Fruit fly (Drosophila melanogaster) whole organism, adult: Measurements from ENCODE around the gene Ets96B.

Experiments used
- CG11617 ChIP-seq: fragments of 200-800 bp; sonication (Bioruptor generic); optimal IDR thresholded peaks from 2 replicates; lab custom pipeline; 2017; ENCODE audit warnings: mild to moderate bottlenecking, missing biosample characterization, missing genetic modification reagents, missing genetic modification characterization
- CG12768 ChIP-seq: fragments of 200-800 bp; sonication (Bioruptor generic); optimal IDR thresholded peaks from 2 replicates; lab custom pipeline; 2017; ENCODE audit warnings: missing biosample characterization, missing genetic modification characterization, mild to moderate bottlenecking, moderate library complexity, missing genetic modification reagents
- CG14711 ChIP-seq: fragments of 200-800 bp; sonication (Bioruptor generic); optimal IDR thresholded peaks from 2 replicates; lab custom pipeline; 2018; ENCODE audit warnings: missing biosample characterization, mild to moderate bottlenecking, missing genetic modification characterization, moderate library complexity
- CG1620 ChIP-seq: fragments of 200-800 bp; sonication (Bioruptor generic); optimal IDR thresholded peaks from 2 replicates; lab custom pipeline; 2016; ENCODE audit warnings: missing biosample characterization, missing genetic modification characterization
- CG33017 ChIP-seq: fragments of 200-800 bp; sonication (Bioruptor generic); optimal IDR thresholded peaks from 2 replicates; lab custom pipeline; 2018; ENCODE audit warnings: missing biosample characterization, mild to moderate bottlenecking, missing genetic modification characterization, moderate library complexity
- CG5204 ChIP-seq: fragments of 200-800 bp; sonication (Bioruptor generic); optimal IDR thresholded peaks from 2 replicates; lab custom pipeline; 2016; ENCODE audit warnings: missing biosample characterization, missing genetic modification characterization
- CG7045 ChIP-seq: fragments of 200-800 bp; sonication (Bioruptor generic); optimal IDR thresholded peaks from 2 replicates; lab custom pipeline; 2017; ENCODE audit warnings: missing biosample characterization, mild to moderate bottlenecking, missing genetic modification characterization
- CG7101 ChIP-seq: fragments of 200-800 bp; sonication (Bioruptor generic); optimal IDR thresholded peaks from 2 replicates; lab custom pipeline; 2018; ENCODE audit warnings: missing biosample characterization, mild to moderate bottlenecking, missing genetic modification characterization, moderate library complexity
- Clk ChIP-seq: fragments of 200-800 bp; sonication (Bioruptor generic); optimal IDR thresholded peaks from 2 replicates; lab custom pipeline; 2017; ENCODE audit warnings: missing biosample characterization, missing genetic modification characterization
- Crg-1 ChIP-seq: fragments of 200-800 bp; sonication (Bioruptor generic); optimal IDR thresholded peaks from 2 replicates; lab custom pipeline; 2016; ENCODE audit warnings: missing biosample characterization, missing genetic modification characterization
- Hr96 ChIP-seq: fragments of 200-800 bp; sonication (Bioruptor generic); optimal IDR thresholded peaks from 2 replicates; lab custom pipeline; 2016; ENCODE audit warnings: missing biosample characterization, missing genetic modification characterization
- Mnt ChIP-seq: fragments of 200-800 bp; sonication (Bioruptor generic); optimal IDR thresholded peaks from 2 replicates; lab custom pipeline; 2016; ENCODE audit warnings: missing biosample characterization, mild to moderate bottlenecking, missing genetic modification characterization
- bab1 ChIP-seq: fragments of 200-800 bp; sonication (Bioruptor generic); optimal IDR thresholded peaks from 3 replicates; lab custom pipeline; 2019; ENCODE audit warnings: missing biosample characterization, mild to moderate bottlenecking, missing genetic modification characterization, moderate library complexity
- cic ChIP-seq: fragments of 200-800 bp; sonication (Bioruptor generic); optimal IDR thresholded peaks from 2 replicates; lab custom pipeline; 2017; ENCODE audit warnings: missing biosample characterization, mild to moderate bottlenecking, missing genetic modification characterization, moderate library complexity
- cnc ChIP-seq, 2 experiments: fragments of >200 bp; optimal IDR thresholded peaks; 2 replicates each; lab custom pipeline; 2017
- kay ChIP-seq: fragments of 200-800 bp; sonication (Bioruptor generic); peaks from one replicate; lab custom pipeline; 2016; ENCODE audit warnings: missing biosample characterization, missing genetic modification characterization, borderline replicate concordance
- ovo ChIP-seq: fragments of 200-800 bp; sonication (Bioruptor generic); optimal IDR thresholded peaks from 2 replicates; lab custom pipeline; 2016; ENCODE audit warnings: missing biosample characterization, missing genetic modification characterization
- pad ChIP-seq: fragments of 200-800 bp; sonication (Bioruptor generic); optimal IDR thresholded peaks from 3 replicates; lab custom pipeline; 2017; ENCODE audit warnings: missing biosample characterization, missing genetic modification characterization, mild to moderate bottlenecking, moderate library complexity, missing genetic modification reagents
- tj ChIP-seq: fragments of 200-800 bp; sonication (Bioruptor generic); optimal IDR thresholded peaks from 3 replicates; lab custom pipeline; 2017; ENCODE audit warnings: missing biosample characterization, mild to moderate bottlenecking, missing genetic modification characterization, moderate library complexity
- toe ChIP-seq: fragments of 200-800 bp; sonication (Bioruptor generic); optimal IDR thresholded peaks from 2 replicates; lab custom pipeline; 2016; ENCODE audit warnings: missing biosample characterization, missing genetic modification characterization

Ets96B gene

DNA sequence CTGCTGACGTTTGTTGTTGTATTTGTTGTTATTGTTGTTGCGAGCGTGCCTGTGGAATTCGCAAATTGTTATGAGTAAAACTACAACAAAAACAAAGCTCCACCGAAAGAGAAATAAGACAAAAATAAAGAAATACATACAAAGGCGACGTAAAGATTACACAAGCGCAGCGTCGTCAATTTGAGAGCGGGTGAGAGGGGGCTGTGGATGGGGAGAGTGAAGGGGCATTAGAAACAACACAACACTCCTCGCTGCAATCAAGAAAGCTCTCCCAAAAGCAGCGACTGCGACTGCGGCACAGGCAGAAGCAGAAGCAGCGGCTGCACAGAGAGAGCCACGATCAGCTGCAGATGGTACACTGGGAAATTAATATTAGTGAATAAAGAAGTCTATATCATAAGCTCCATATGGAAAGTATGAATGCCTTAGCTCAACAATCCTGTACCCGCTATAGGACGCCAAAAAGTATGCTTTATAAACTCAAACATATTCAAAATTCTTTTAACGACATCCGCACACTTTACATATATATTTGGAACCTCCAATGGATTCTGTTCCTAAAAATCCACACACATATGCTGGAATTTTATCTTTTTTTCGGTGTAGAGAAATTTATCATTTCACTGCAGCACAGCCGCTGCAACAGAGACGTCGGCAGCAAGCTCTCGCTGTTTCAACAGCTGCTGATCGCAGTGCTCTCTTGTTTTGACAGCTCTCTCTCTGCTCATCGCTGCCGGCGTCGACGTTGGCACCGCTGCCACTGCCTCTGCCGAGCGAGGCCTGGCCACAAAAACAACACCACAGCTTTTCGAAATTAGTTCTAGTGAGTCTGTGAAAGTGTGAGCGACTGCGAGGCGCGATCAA lies 19.1 kb upstream of the Ets96B start, which contains the start of gene CG13631:
Gene CG13631, plus strand, starts transcription at position 814 of the 864 bp plus-strand sequence.
- TF ChIP-seq cnc (optimal IDR thresholded peaks at IDR 0.05; lab: Kevin White, UChicago) (no peak), CG14711 (tag; lab: Kevin White, UChicago) (peak; percentile 90), Clk (peak; percentile 92), CG11617 (GFP tag; lab: Kevin White, UChicago) (peak; percentile 93), CG33017 (tag; lab: Kevin White, UChicago) (peak; percentile 93), CG5204 (GFP tag; lab: Kevin White, UChicago) (peak; percentile 97), kay (GFP tag; lab: Kevin White, UChicago) (peak; percentile 71), toe (GFP tag; lab: Kevin White, UChicago) (peak; percentile 96), cic (GFP tag; lab: Kevin White, UChicago) (peak; percentile 7), CG1620 (GFP tag; lab: Kevin White, UChicago) (peak; percentile 81), bab1 (GFP tag; lab: Kevin White, UChicago) (peak; percentile 84), CG7101 (peak; percentile 94), CG7045 (GFP tag; lab: Kevin White, UChicago) (peak; percentile 96), Crg-1 (peak; percentile 89), tj (GFP tag; lab: Kevin White, UChicago) (peak; percentile 79), Hr96 (GFP tag; lab: Kevin White, UChicago) (peak; percentile 94), CG12768 (GFP tag; lab: Kevin White, UChicago) (peak; percentile 97), pad (GFP tag; lab: Kevin White, UChicago) (peak; percentile 85), Mnt (GFP tag; lab: Kevin White, UChicago) (peak; percentile 70), ovo (peak; percentile 65)

DNA sequence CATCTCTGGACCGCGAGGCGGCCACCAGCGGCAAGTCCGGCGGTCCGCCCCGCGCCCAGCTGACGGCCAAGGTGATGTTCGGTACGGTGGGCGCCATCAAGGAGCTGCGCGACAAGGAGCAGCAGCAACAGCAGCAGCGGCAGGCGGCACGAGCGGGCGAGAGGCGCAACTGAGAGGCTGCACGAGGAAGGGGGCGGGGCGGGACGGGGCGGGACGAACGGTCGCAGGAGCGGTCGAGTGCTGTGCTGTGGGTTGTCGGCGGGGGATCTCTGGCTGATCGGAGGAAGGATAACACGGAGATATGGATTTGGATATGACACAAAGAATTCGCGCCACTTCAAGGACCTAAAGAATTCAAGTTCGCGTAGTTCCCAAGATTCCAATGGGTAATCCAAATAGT lies 18.3 kb upstream of the Ets96B start:
- TF ChIP-seq CG7101 (no peak), toe (GFP tag; lab: Kevin White, UChicago) (no peak), CG11617 (GFP tag; lab: Kevin White, UChicago) (no peak)

dm6 chr3R:24771273-24772231 lies 16.3 kb upstream of the Ets96B start, which contains the start of gene CG42331:
Gene CG42331 (plus strand): TSS chr3R:24772181.
- TF ChIP-seq CG12768 (GFP tag; lab: Kevin White, UChicago) (peak; percentile 20), CG1620 (GFP tag; lab: Kevin White, UChicago) (no peak), CG33017 (tag; lab: Kevin White, UChicago) (peak; percentile 50)

DNA sequence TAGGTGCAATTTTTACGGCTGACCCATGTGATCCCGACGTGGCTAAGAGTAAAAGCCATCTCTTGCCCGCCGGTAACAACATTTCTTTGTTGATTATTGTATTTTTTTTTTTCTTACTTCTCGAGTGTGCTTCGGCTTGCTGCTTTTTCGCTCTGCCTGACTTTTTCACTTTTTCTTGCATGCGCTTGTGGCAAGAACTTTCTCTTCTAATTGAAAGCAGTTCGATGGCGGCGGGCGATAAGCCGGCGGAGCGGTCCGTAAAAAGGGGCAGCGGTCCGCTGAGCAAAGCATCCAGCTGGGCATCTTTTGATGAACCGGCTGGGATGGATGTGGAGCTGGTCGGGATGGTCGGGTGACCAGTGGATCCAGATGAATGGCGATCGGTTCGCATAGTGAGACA lies 14.8 kb upstream of the Ets96B start:
- TF ChIP-seq Clk (no peak), cnc (optimal IDR thresholded peaks at IDR 0.05; lab: Kevin White, UChicago) (no peak), CG33017 (tag; lab: Kevin White, UChicago) (no peak), CG12768 (GFP tag; lab: Kevin White, UChicago) (no peak), CG14711 (tag; lab: Kevin White, UChicago) (no peak), tj (GFP tag; lab: Kevin White, UChicago) (no peak), pad (GFP tag; lab: Kevin White, UChicago) (no peak), kay (GFP tag; lab: Kevin White, UChicago) (no peak), Crg-1 (no peak), ovo (no peak), bab1 (GFP tag; lab: Kevin White, UChicago) (no peak), Mnt (GFP tag; lab: Kevin White, UChicago) (no peak), CG7101 (no peak), CG7045 (GFP tag; lab: Kevin White, UChicago) (no peak), toe (GFP tag; lab: Kevin White, UChicago) (no peak), CG11617 (GFP tag; lab: Kevin White, UChicago) (no peak)

- no peak for TF ChIP-seq CG7045 (GFP tag; lab: Kevin White, UChicago)
- TF ChIP-seq tj (GFP tag; lab: Kevin White, UChicago) = no peak
- no peak for TF ChIP-seq cnc (optimal IDR thresholded peaks at IDR 0.05; lab: Kevin White, UChicago)
- no peak for TF ChIP-seq CG11617 (GFP tag; lab: Kevin White, UChicago)
- TF ChIP-seq ovo = no peak
- no peak for TF ChIP-seq CG5204 (GFP tag; lab: Kevin White, UChicago)
- TF ChIP-seq pad (GFP tag; lab: Kevin White, UChicago) = no peak
- no peak for TF ChIP-seq bab1 (GFP tag; lab: Kevin White, UChicago)
- no peak for TF ChIP-seq Crg-1
- no peak for TF ChIP-seq cic (GFP tag; lab: Kevin White, UChicago)
- TF ChIP-seq CG14711 (tag; lab: Kevin White, UChicago) = no peak
- TF ChIP-seq toe (GFP tag; lab: Kevin White, UChicago) = no peak
- no peak for TF ChIP-seq CG7101
Observed at dm6 chr3R:24773422-24773821, 14.4 kb upstream of the Ets96B start.
